Fruit fly (Drosophila melanogaster) Kc167 (cell line): Measurements from ENCODE around the gene Tspo.

ENCODE experiments used
- Myc ChIP-seq: fragments of >200 bp; optimal IDR thresholded peaks from 2 replicates; lab custom pipeline; 2017; ENCODE audit warnings: missing external identifiers
- Sin3A ChIP-seq: fragments of >200 bp; optimal IDR thresholded peaks from 2 replicates; lab custom pipeline; 2018; ENCODE audit warnings: missing external identifiers
- h ChIP-seq: fragments of >200 bp; optimal IDR thresholded peaks from 3 replicates; lab custom pipeline; 2018; ENCODE audit warnings: missing external identifiers
- psq ChIP-seq: fragments of >200 bp; optimal IDR thresholded peaks from 2 replicates; lab custom pipeline; 2017; ENCODE audit warnings: missing external identifiers
- ttk ChIP-seq: sonication (Bioruptor generic); optimal IDR thresholded peaks from 2 replicates; lab custom pipeline; 2017; ENCODE audit warnings: missing external identifiers

- TF ChIP-seq Sin3A (lab: Kevin White, UChicago): no peak
- no peak for TF ChIP-seq psq (lab: Kevin White, UChicago)
- no peak for TF ChIP-seq h (lab: Kevin White, UChicago)
- no peak for TF ChIP-seq Myc
- no peak for TF ChIP-seq ttk (lab: Kevin White, UChicago)
Measured at dm6 chr2L:563314-563713, 3.9 kb downstream of the Tspo start.
